Fruit fly (Drosophila melanogaster) S2 (cell line): ENCODE measurements around the gene CG31493.

Experiments used
- CG8478 ChIP-seq: fragments of >200 bp; optimal IDR thresholded peaks from 2 replicates; lab custom pipeline; 2018
- CTCF ChIP-seq, 2 experiments: fragments of >200 bp; optimal IDR thresholded peaks; 2 replicates each; lab custom pipeline; 2018

DNA sequence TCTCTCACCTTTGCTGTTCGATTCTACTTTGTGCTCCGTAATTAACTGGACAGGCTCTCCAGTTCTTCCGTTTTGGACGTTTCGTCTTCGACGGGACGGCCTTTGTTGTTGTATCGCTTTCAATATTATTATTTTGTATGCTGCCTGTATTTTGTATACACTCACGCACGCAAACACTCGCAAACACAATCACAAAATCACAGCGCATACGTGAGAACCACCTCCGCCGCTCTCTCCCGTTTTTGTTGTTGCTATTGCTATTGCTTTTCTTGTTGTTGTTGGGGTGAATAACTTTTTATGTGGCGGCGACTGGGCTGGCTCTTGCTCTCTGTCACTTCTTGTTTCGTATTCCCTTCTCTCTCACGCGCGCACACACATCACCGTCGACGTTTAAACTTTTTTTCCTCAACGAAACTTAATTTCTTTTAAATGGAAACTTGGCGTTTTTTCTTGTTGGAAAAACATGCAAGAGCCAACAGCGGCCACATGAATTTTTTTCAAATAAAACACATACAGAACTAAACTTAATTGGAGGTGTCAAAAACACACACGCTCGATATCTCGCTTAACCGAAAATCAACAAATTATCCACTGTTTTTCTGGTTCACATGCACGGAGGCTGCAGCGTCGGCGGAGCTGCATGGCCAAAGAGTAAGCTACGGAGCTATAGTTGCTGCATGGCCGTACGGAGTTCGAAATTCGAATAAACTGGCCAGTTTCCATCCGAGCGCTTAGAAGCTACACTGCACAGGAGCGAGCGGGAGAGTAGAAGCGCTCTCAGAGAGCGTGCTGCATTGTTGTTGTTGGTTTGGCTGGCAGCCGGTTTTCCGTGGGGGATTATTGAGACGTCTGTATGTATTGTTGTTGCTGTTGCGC is 23.4 kb upstream of the CG31493 start:
- TF ChIP-seq CG8478 (lab: Kevin White, UChicago) (no peak), CTCF (optimal IDR thresholded peaks at IDR 0.05; lab: Kevin White, UChicago) (no peak)
